Worm (Caenorhabditis elegans) whole organism, young adult: ENCODE measurements around the gene C05C10.7.

ENCODE experiments used
- B0019.2 ChIP-seq: fragments of 200-800 bp; sonication (Bioruptor generic); conservative IDR thresholded peaks from 2 replicates; pipeline ENCODE4 v1.3.6; 2022; ENCODE audit warnings: missing genetic modification reagents, missing genetic modification characterization, missing compliant biosample characterization
- B0035.1 ChIP-seq: sonication (generic microtip); optimal IDR thresholded peaks from 2 replicates; lab custom pipeline; 2016; ENCODE audit warnings: missing genetic modification characterization, mild to moderate bottlenecking, missing compliant biosample characterization, missing genotype, missing genetic modification reagents
- B0261.1 ChIP-seq: sonication (generic microtip); optimal IDR thresholded peaks from 2 replicates; lab custom pipeline; 2016; ENCODE audit warnings: mild to moderate bottlenecking, missing genetic modification characterization, moderate library complexity, missing compliant biosample characterization
- F22D6.2 ChIP-seq: sonication (generic microtip); optimal IDR thresholded peaks from 2 replicates; lab custom pipeline; 2016; ENCODE audit warnings: mild to moderate bottlenecking, missing genetic modification characterization, missing compliant biosample characterization
- K11D2.4 ChIP-seq: fragments of 200-800 bp; sonication (Bioruptor generic); IDR thresholded peaks from 2 replicates; pipeline ENCODE4 v1.3.6; 2022; ENCODE audit warnings: missing genetic modification reagents, missing genetic modification characterization, missing compliant biosample characterization
- T26A5.8 ChIP-seq: sonication (generic microtip); optimal IDR thresholded peaks from 2 replicates; lab custom pipeline; 2016; ENCODE audit warnings: missing genetic modification characterization, missing compliant biosample characterization
- Y53G8AR.9 ChIP-seq: fragments of 200-800 bp; sonication (Bioruptor generic); conservative IDR thresholded peaks from 2 replicates; pipeline ENCODE4 v1.3.6; 2022; ENCODE audit warnings: missing genetic modification reagents, missing genetic modification characterization, missing compliant biosample characterization
- Y56A3A.18 ChIP-seq: fragments of 200-800 bp; sonication (Bioruptor generic); IDR thresholded peaks from 2 replicates; pipeline ENCODE4 v1.3.6; 2022; ENCODE audit warnings: missing genetic modification reagents, missing genetic modification characterization, missing compliant biosample characterization
- ZK185.1 ChIP-seq: sonication (generic microtip); optimal IDR thresholded peaks from 2 replicates; lab custom pipeline; 2016; ENCODE audit warnings: mild to moderate bottlenecking, missing genetic modification characterization, missing compliant biosample characterization; ENCODE audit not compliant: poor library complexity, severe bottlenecking
- aptf-3 ChIP-seq: fragments of 200-800 bp; sonication (Bioruptor generic); IDR thresholded peaks from 2 replicates; pipeline ENCODE4 v1.3.6; 2022; ENCODE audit warnings: missing genetic modification characterization, missing compliant biosample characterization
- atf-7 ChIP-seq: sonication (generic microtip); optimal IDR thresholded peaks from 2 replicates; lab custom pipeline; 2017; ENCODE audit warnings: mild to moderate bottlenecking, missing genetic modification characterization, missing compliant biosample characterization
- attf-3 ChIP-seq: fragments of 200-800 bp; sonication (Bioruptor generic); conservative IDR thresholded peaks from 2 replicates; pipeline ENCODE4 v1.3.6; 2022; ENCODE audit warnings: missing genetic modification reagents, missing genetic modification characterization, missing compliant biosample characterization
- bed-1 ChIP-seq: fragments of 200-800 bp; sonication (Bioruptor generic); IDR thresholded peaks from 2 replicates; pipeline ENCODE4 v1.3.6; 2022; ENCODE audit warnings: missing genetic modification reagents, missing genetic modification characterization, missing compliant biosample characterization
- ccch-3 ChIP-seq: fragments of 200-800 bp; sonication (Bioruptor generic); optimal IDR thresholded peaks from 2 replicates; lab custom pipeline; 2018; ENCODE audit warnings: mild to moderate bottlenecking, missing genetic modification characterization, missing compliant biosample characterization
- cebp-2 ChIP-seq: fragments of 200-800 bp; sonication (Bioruptor generic); IDR thresholded peaks from 2 replicates; pipeline ENCODE4 v1.3.6; 2022; ENCODE audit warnings: missing genetic modification characterization, missing compliant biosample characterization
- ceh-40 ChIP-seq: fragments of 200-800 bp; sonication (Bioruptor generic); IDR thresholded peaks from 2 replicates; pipeline ENCODE4 v1.3.6; 2022; ENCODE audit warnings: missing genetic modification characterization, missing compliant biosample characterization
- ceh-91 ChIP-seq: fragments of 200-800 bp; sonication (Bioruptor generic); IDR thresholded peaks from 2 replicates; pipeline ENCODE4 v1.3.6; 2022; ENCODE audit warnings: missing genetic modification reagents, missing genetic modification characterization, missing compliant biosample characterization
- chd-7 ChIP-seq: sonication (generic microtip); optimal IDR thresholded peaks from 2 replicates; lab custom pipeline; 2016; ENCODE audit warnings: mild to moderate bottlenecking, missing genetic modification characterization, moderate library complexity, missing compliant biosample characterization
- efl-1 ChIP-seq: fragments of 150-350 bp; optimal IDR thresholded peaks from 2 replicates; lab custom pipeline; 2014; ENCODE audit warnings: missing biosample characterization, missing genetic modification reagents, missing genetic modification characterization
- fkh-3 ChIP-seq: sonication (generic microtip); optimal IDR thresholded peaks from 2 replicates; lab custom pipeline; 2016; ENCODE audit warnings: mild to moderate bottlenecking, missing genetic modification characterization, missing compliant biosample characterization
- gei-17 ChIP-seq: fragments of 200-800 bp; sonication (Bioruptor generic); optimal IDR thresholded peaks from 2 replicates; lab custom pipeline; 2018; ENCODE audit warnings: mild to moderate bottlenecking, missing genetic modification characterization, missing compliant biosample characterization
- hrde-1 ChIP-seq: sonication (generic microtip); optimal IDR thresholded peaks from 2 replicates; lab custom pipeline; 2016; ENCODE audit warnings: missing genetic modification characterization, mild to moderate bottlenecking, missing compliant biosample characterization, moderate library complexity, missing genotype, missing genetic modification reagents, borderline replicate concordance
- hsf-1 ChIP-seq: fragments of 200-800 bp; sonication (Bioruptor generic); IDR thresholded peaks from 2 replicates; pipeline ENCODE4 v1.3.6; 2022; ENCODE audit warnings: missing genetic modification reagents, missing genetic modification characterization, missing compliant biosample characterization
- lag-1 ChIP-seq: fragments of 200-800 bp; sonication (Bioruptor generic); IDR thresholded peaks from 2 replicates; pipeline ENCODE4 v1.3.6; 2022; ENCODE audit warnings: missing genetic modification reagents, missing genetic modification characterization, missing compliant biosample characterization
- let-607 ChIP-seq, 2 experiments: fragments of 200-800 bp in 1 of 2; sonication (Bioruptor generic) in 1 of 2; sonication (generic microtip) in 1 of 2; optimal IDR thresholded peaks; 2 replicates each; lab custom pipeline; 2016 to 2018; ENCODE audit warnings: mild to moderate bottlenecking in 2 of 2, missing compliant biosample characterization in 2 of 2, missing genetic modification characterization in 2 of 2, moderate library complexity in 2 of 2, missing genotype in 1 of 2
- lin-35 ChIP-seq, 3 experiments: fragments of 150-350 bp in 2 of 3; sonication (generic microtip) in 1 of 3; optimal IDR thresholded peaks; 2 replicates each; lab custom pipeline; 2014 to 2018; ENCODE audit warnings: missing biosample characterization in 3 of 3, missing genetic modification characterization in 3 of 3, missing genetic modification reagents in 3 of 3
- lin-40 ChIP-seq: sonication (generic microtip); optimal IDR thresholded peaks from 2 replicates; lab custom pipeline; 2016; ENCODE audit warnings: missing genetic modification characterization, mild to moderate bottlenecking, missing compliant biosample characterization, missing genotype, missing genetic modification reagents
- lin-54 ChIP-seq: fragments of 200-800 bp; sonication (Bioruptor generic); optimal IDR thresholded peaks from 2 replicates; lab custom pipeline; 2018; ENCODE audit warnings: mild to moderate bottlenecking, missing genetic modification characterization, missing compliant biosample characterization
- lir-1 ChIP-seq: fragments of 200-800 bp; sonication (Bioruptor generic); conservative IDR thresholded peaks from 2 replicates; pipeline ENCODE4 v1.3.6; 2022; ENCODE audit warnings: missing genetic modification reagents, missing genetic modification characterization, missing compliant biosample characterization
- madf-10 ChIP-seq: sonication (generic microtip); optimal IDR thresholded peaks from 2 replicates; lab custom pipeline; 2016; ENCODE audit warnings: mild to moderate bottlenecking, missing genetic modification characterization, missing compliant biosample characterization
- madf-3 ChIP-seq: fragments of 200-800 bp; sonication (Bioruptor generic); IDR thresholded peaks from 2 replicates; pipeline ENCODE4 v1.3.6; 2022; ENCODE audit warnings: missing genetic modification reagents, missing genetic modification characterization, missing compliant biosample characterization
- nfya-2 ChIP-seq: fragments of 200-800 bp; sonication (Bioruptor generic); IDR thresholded peaks from 2 replicates; pipeline ENCODE4 v1.3.6; 2022; ENCODE audit warnings: missing genetic modification reagents, missing genetic modification characterization, missing compliant biosample characterization
- nhr-120 ChIP-seq: fragments of 200-800 bp; sonication (Bioruptor generic); IDR thresholded peaks from 2 replicates; pipeline ENCODE4 v1.3.6; 2022; ENCODE audit warnings: missing genetic modification characterization, missing compliant biosample characterization
- nhr-179 ChIP-seq: sonication (generic microtip); optimal IDR thresholded peaks from 2 replicates; lab custom pipeline; 2016; ENCODE audit warnings: mild to moderate bottlenecking, missing genetic modification characterization, missing compliant biosample characterization
- nhr-80 ChIP-seq: sonication (generic microtip); optimal IDR thresholded peaks from 2 replicates; lab custom pipeline; 2016; ENCODE audit warnings: missing genetic modification characterization, missing compliant biosample characterization
- nhr-90 ChIP-seq: sonication (generic microtip); optimal IDR thresholded peaks from 2 replicates; lab custom pipeline; 2016; ENCODE audit warnings: missing genotype, mild to moderate bottlenecking, missing genetic modification characterization, missing compliant biosample characterization
- pbrm-1 ChIP-seq: fragments of 200-800 bp; sonication (Bioruptor generic); IDR thresholded peaks from 2 replicates; pipeline ENCODE4 v1.3.6; 2022; ENCODE audit warnings: missing genetic modification reagents, missing genetic modification characterization, missing compliant biosample characterization
- repo-1 ChIP-seq: sonication (generic microtip); optimal IDR thresholded peaks from 2 replicates; lab custom pipeline; 2017; ENCODE audit warnings: mild to moderate bottlenecking, missing genetic modification characterization, missing compliant biosample characterization
- snpc-1.3 ChIP-seq: sonication (generic microtip); optimal IDR thresholded peaks from 2 replicates; lab custom pipeline; 2017; ENCODE audit warnings: missing genetic modification characterization, mild to moderate bottlenecking, missing compliant biosample characterization, antibody characterized with exemption, moderate library complexity, missing genotype, missing genetic modification reagents; ENCODE audit not compliant: insufficient read depth
- snpc-3.4 ChIP-seq: sonication (generic microtip); optimal IDR thresholded peaks from 2 replicates; lab custom pipeline; 2017; ENCODE audit warnings: missing genetic modification characterization, mild to moderate bottlenecking, missing compliant biosample characterization, antibody characterized with exemption, moderate library complexity, missing genotype, missing genetic modification reagents
- snpc-4 ChIP-seq, 5 experiments: fragments of 150-350 bp in 1 of 5; sonication (generic microtip) in 4 of 5; optimal IDR thresholded peaks; 2 replicates each; lab custom pipeline; 2014 to 2018; ENCODE audit warnings: missing genetic modification characterization in 5 of 5, missing biosample characterization in 3 of 5, antibody characterized with exemption in 2 of 5, mild to moderate bottlenecking in 2 of 5, missing compliant biosample characterization in 2 of 5, missing genotype in 2 of 5, moderate library complexity in 2 of 5, missing genetic modification reagents in 1 of 5
- tbp1 ChIP-seq: fragments of 200-800 bp; sonication (Bioruptor generic); optimal IDR thresholded peaks from 2 replicates; lab custom pipeline; 2018; ENCODE audit warnings: mild to moderate bottlenecking, missing genetic modification characterization, missing compliant biosample characterization
- unc-62 ChIP-seq: fragments of 150-350 bp; optimal IDR thresholded peaks from 2 replicates; lab custom pipeline; 2014; ENCODE audit warnings: missing biosample characterization, missing genetic modification reagents, missing genetic modification characterization
- xnd-1 ChIP-seq: sonication (generic microtip); optimal IDR thresholded peaks from 2 replicates; lab custom pipeline; 2016; ENCODE audit warnings: missing genotype, missing genetic modification reagents, missing genetic modification characterization, missing compliant biosample characterization
- zim-3 ChIP-seq: sonication (generic microtip); optimal IDR thresholded peaks from 2 replicates; lab custom pipeline; 2017; ENCODE audit warnings: mild to moderate bottlenecking, missing genetic modification characterization, moderate library complexity, missing compliant biosample characterization
- ztf-26 ChIP-seq: sonication (generic microtip); optimal IDR thresholded peaks from 2 replicates; lab custom pipeline; 2017; ENCODE audit warnings: missing genetic modification characterization, missing compliant biosample characterization
- ztf-28 ChIP-seq: fragments of 200-800 bp; sonication (Bioruptor generic); IDR thresholded peaks from 2 replicates; pipeline ENCODE4 v1.3.6; 2022; ENCODE audit warnings: missing genetic modification reagents, missing genetic modification characterization, missing compliant biosample characterization
- ztf-6 ChIP-seq: fragments of 200-800 bp; sonication (Bioruptor generic); IDR thresholded peaks from 2 replicates; pipeline ENCODE4 v1.3.6; 2022; ENCODE audit warnings: missing genetic modification reagents, missing genetic modification characterization, missing compliant biosample characterization

Gene C05C10.7

ce11 chrII:9933947-9934383 is 4.8 kb downstream of the C05C10.7 start (continued):
- TF ChIP-seq unc-62 (GFP tag; lab: Kevin White, UChicago) (no peak), nhr-80 (tag; lab: Kevin White, UChicago) (peak; percentile 18), pbrm-1 (GFP tag; lab: Robert Waterston, UW) (0 out of 2 replicates have a peak, but pooled peaks have one; percentile 14), let-607 (tag; optimal IDR thresholded peaks at IDR 0.05; lab: Kevin White, UChicago) (no peak), cebp-2 (GFP tag; lab: Robert Waterston, UW) (0 out of 2 replicates have a peak, but pooled peaks have one; percentile 17), B0035.1 (peak; percentile 71), Y56A3A.18 (GFP tag; lab: Robert Waterston, UW) (peak; percentile 45; the same call in 1 of the 2 replicates), ztf-26 (tag; lab: Kevin White, UChicago) (peak; percentile 14), madf-3 (no peak), ceh-40 (0 out of 2 replicates have a peak, but pooled peaks have one; percentile 22), B0019.2 (GFP tag; lab: Robert Waterston, UW) (no peak), bed-1 (GFP tag; lab: Robert Waterston, UW) (no peak), repo-1 (peak; percentile 90), tbp1 (GFP tag; lab: Kevin White, UChicago) (peak; percentile 41), K11D2.4 (GFP tag; lab: Robert Waterston, UW) (no peak), lin-54 (GFP tag; lab: Kevin White, UChicago) (no peak), F22D6.2 (tag; lab: Kevin White, UChicago) (no peak), ceh-91 (no peak), T26A5.8 (tag; lab: Kevin White, UChicago) (no peak), gei-17 (no peak), snpc-4 (GFP tag; optimal IDR thresholded peaks at IDR 0.05; lab: Kevin White, UChicago) (no peak), snpc-4 (tag; optimal IDR thresholded peaks at IDR 0.05; lab: Kevin White, UChicago) (peak in 1 of 4 experiments; percentile 3), hsf-1 (0 out of 2 replicates have a peak, but pooled peaks have one; percentile 20), Y53G8AR.9 (GFP tag; lab: Robert Waterston, UW) (no peak; the same call in 1 of the 2 replicates), ztf-28 (GFP tag; lab: Robert Waterston, UW) (no peak), lag-1 (GFP tag; lab: Robert Waterston, UW) (no peak), efl-1 (no peak), nhr-120 (no peak), snpc-1.3 (tag; lab: Kevin White, UChicago) (no peak), zim-3 (tag; lab: Kevin White, UChicago) (peak; percentile 8), atf-7 (tag; lab: Kevin White, UChicago) (peak; percentile 11), nfya-2 (GFP tag; lab: Robert Waterston, UW) (no peak), attf-3 (GFP tag; lab: Robert Waterston, UW) (no peak), nhr-90 (peak; percentile 41), madf-10 (tag; lab: Kevin White, UChicago) (peak; percentile 51), nhr-179 (tag; lab: Kevin White, UChicago) (no peak), ccch-3 (GFP tag; lab: Kevin White, UChicago) (no peak), ZK185.1 (peak; percentile 59), ztf-6 (no peak), fkh-3 (tag; lab: Kevin White, UChicago) (no peak), lin-40 (tag; lab: Kevin White, UChicago) (peak; percentile 60), snpc-3.4 (tag; lab: Kevin White, UChicago) (no peak), xnd-1 (no peak), B0261.1 (tag; lab: Kevin White, UChicago) (no peak), hrde-1 (tag; lab: Kevin White, UChicago) (no peak), lir-1 (GFP tag; lab: Robert Waterston, UW) (no peak), lin-35 (GFP tag; optimal IDR thresholded peaks at IDR 0.05; lab: Kevin White, UChicago) (no peak), aptf-3 (GFP tag; lab: Robert Waterston, UW) (no peak), chd-7 (tag; lab: Kevin White, UChicago) (peak; percentile 10)
